Worm (Caenorhabditis elegans) whole organism, L1 larva: ENCODE data around the gene str-5.

ENCODE experiments used
- F16B12.6 ChIP-seq: fragments of 150-350 bp; optimal IDR thresholded peaks from 2 replicates; lab custom pipeline; 2014; ENCODE audit warnings: missing biosample characterization, missing genetic modification characterization
- ama-1 ChIP-seq: fragments of 150-350 bp; optimal IDR thresholded peaks from 2 replicates; lab custom pipeline; 2014
- blmp-1 ChIP-seq: fragments of 150-350 bp; optimal IDR thresholded peaks from 2 replicates; lab custom pipeline; 2014; ENCODE audit warnings: missing biosample characterization, missing genetic modification characterization
- fkh-4 ChIP-seq: sonication (generic microtip); optimal IDR thresholded peaks from 2 replicates; lab custom pipeline; 2016; ENCODE audit warnings: missing compliant biosample characterization, missing genetic modification characterization, borderline replicate concordance
- lin-13 ChIP-seq: fragments of 150-350 bp; optimal IDR thresholded peaks from 2 replicates; lab custom pipeline; 2014; ENCODE audit warnings: missing biosample characterization, missing genetic modification reagents, missing genetic modification characterization
- nhr-28 ChIP-seq: fragments of 150-350 bp; optimal IDR thresholded peaks from 2 replicates; lab custom pipeline; 2014; ENCODE audit warnings: missing biosample characterization, missing genetic modification characterization
- pqm-1 ChIP-seq: sonication (generic microtip); optimal IDR thresholded peaks from 3 replicates; lab custom pipeline; 2017; ENCODE audit warnings: missing biosample characterization, missing genetic modification characterization
- sox-4 ChIP-seq: sonication (generic microtip); optimal IDR thresholded peaks from 2 replicates; lab custom pipeline; 2016; ENCODE audit warnings: missing genetic modification characterization, missing compliant biosample characterization
- tbx-2 ChIP-seq: sonication (generic microtip); optimal IDR thresholded peaks from 2 replicates; lab custom pipeline; 2016; ENCODE audit warnings: missing genetic modification characterization, missing compliant biosample characterization
- unc-130 ChIP-seq: fragments of 150-350 bp; optimal IDR thresholded peaks from 2 replicates; lab custom pipeline; 2017; ENCODE audit warnings: missing biosample characterization, missing genetic modification characterization, inconsistent platforms
- unc-86 ChIP-seq: sonication (generic microtip); optimal IDR thresholded peaks from 2 replicates; lab custom pipeline; 2016; ENCODE audit warnings: missing genetic modification characterization, missing compliant biosample characterization

- TF ChIP-seq pqm-1 (tag; lab: Kevin White, UChicago): no peak
- TF ChIP-seq lin-13 (GFP tag; lab: Kevin White, UChicago): no peak
- TF ChIP-seq blmp-1: no peak
- no peak for TF ChIP-seq unc-130
- TF ChIP-seq fkh-4: no peak
- TF ChIP-seq ama-1 (lab: Kevin White, UChicago): no peak
- no peak for TF ChIP-seq unc-86 (tag; lab: Kevin White, UChicago)
- TF ChIP-seq nhr-28 (tag; lab: Kevin White, UChicago): no peak
- no peak for TF ChIP-seq sox-4 (tag; lab: Kevin White, UChicago)
- TF ChIP-seq F16B12.6 (tag; lab: Kevin White, UChicago): no peak
- TF ChIP-seq tbx-2 (tag; lab: Kevin White, UChicago): no peak
These were observed 16.0 kb downstream of the str-5 start, which contains the start of gene F57A10.4 for ce11 chrV:15769072-15769471.
